Fruit fly (Drosophila melanogaster) whole organism, wandering third instar larva: ENCODE data around the gene CG7201.

Source experiments
- Abd-B ChIP-seq: fragments of >200 bp; optimal IDR thresholded peaks from 2 replicates; lab custom pipeline; 2017; ENCODE audit warnings: missing biosample characterization, missing genetic modification characterization
- Dif ChIP-seq: fragments of 200-275, 200-300 bp; sonication (Bioruptor generic); optimal IDR thresholded peaks from 2 replicates; lab custom pipeline; 2018; ENCODE audit warnings: missing biosample characterization, missing genetic modification characterization; ENCODE audit not compliant: partially characterized antibody
- Jra ChIP-seq: sonication (Bioruptor generic); optimal IDR thresholded peaks from 2 replicates; lab custom pipeline; 2016; ENCODE audit warnings: missing biosample characterization, missing genetic modification characterization
- dmrt93B ChIP-seq: fragments of 200-800 bp; sonication (Bioruptor generic); optimal IDR thresholded peaks from 2 replicates; lab custom pipeline; 2018; ENCODE audit warnings: missing biosample characterization, mild to moderate bottlenecking, missing genetic modification characterization
- jim ChIP-seq: fragments of 175-275, 200-325 bp; sonication (Bioruptor generic); optimal IDR thresholded peaks from 2 replicates; lab custom pipeline; 2016; ENCODE audit warnings: missing biosample characterization, mild to moderate bottlenecking, missing genetic modification characterization
- tai ChIP-seq: sonication (Bioruptor generic); optimal IDR thresholded peaks from 2 replicates; lab custom pipeline; 2016; ENCODE audit warnings: missing biosample characterization, missing genetic modification characterization

dm6 chr3L:8314788-8315140 lies 19.6 kb upstream of the CG7201 start:
- TF ChIP-seq Dif (no peak), jim (no peak), dmrt93B (GFP tag; lab: Kevin White, UChicago) (no peak), Abd-B (GFP tag; lab: Kevin White, UChicago) (no peak), tai (GFP tag; lab: Kevin White, UChicago) (no peak), Jra (GFP tag; lab: Kevin White, UChicago) (no peak)
